Fruit fly (Drosophila melanogaster): ENCODE results near the gene CG7715.
A peak's percentile ranks its signal among the peaks of the same experiment; 100 is the strongest.

The CG7715 gene

DNA sequence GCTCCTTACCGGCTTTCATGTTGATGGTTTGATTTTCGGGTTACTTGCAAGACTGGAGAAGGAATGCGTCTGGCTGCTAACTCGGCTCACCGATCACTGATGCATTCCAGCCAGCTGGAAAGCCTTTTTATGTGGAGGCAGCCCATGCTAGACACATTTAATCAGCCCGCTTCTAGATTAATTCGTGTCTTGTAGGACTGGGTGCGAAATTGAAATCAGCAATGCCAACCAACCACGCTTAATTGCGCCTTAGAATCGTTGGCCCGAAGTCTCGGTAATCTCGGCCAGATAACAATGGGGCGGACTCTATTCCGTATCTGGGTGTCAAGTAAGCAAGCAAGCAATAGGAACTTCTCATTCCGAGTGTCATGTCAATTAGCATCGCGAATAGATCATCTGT, 1.9 kb downstream of the CG7715 start, which contains the start of gene CG7714 (continued):
- no peak for TF ChIP-seq CG6276 (GFP tag; optimal IDR thresholded peaks at IDR 0.05)
- TF ChIP-seq CG11762 (GFP tag; optimal IDR thresholded peaks at IDR 0.05; ENCODE audit: insufficient read depth): no peak

DNA sequence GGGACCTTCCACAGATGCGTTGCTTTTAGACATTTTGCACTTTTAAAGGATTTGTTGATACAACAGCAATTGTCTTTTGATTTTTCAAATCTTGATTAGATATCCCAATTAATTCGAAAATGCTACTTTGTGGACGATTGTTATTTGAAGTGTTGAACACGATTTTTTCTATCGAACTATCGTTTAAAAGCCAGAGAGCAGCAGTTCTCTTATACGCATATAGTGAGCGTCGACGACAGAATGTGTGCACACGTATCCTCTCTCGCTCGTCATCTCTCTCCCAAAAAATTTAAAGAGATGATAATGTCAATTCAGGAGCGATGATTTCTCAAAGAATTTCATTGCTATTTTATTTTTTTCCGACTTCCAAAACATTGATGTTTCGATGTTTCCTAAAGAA, 5.8 kb downstream of the CG7715 start, which contains the start of gene CG34283:
Gene CG34283 (minus strand): TSS at position 101 of the 400 bp plus-strand sequence.
- no peak for TF ChIP-seq pdm3 (GFP tag; optimal IDR thresholded peaks at IDR 0.05)
- TF ChIP-seq ss (GFP tag; optimal IDR thresholded peaks at IDR 0.05): no peak
- TF ChIP-seq achi (GFP tag; optimal IDR thresholded peaks at IDR 0.05): no peak
- TF ChIP-seq Eip75B (GFP tag; optimal IDR thresholded peaks at IDR 0.05): no peak
- no peak for TF ChIP-seq esn (GFP tag; optimal IDR thresholded peaks at IDR 0.05)
- no peak for TF ChIP-seq CG6792 (GFP tag; optimal IDR thresholded peaks at IDR 0.05)
- no peak for TF ChIP-seq CG11902 (GFP tag; optimal IDR thresholded peaks at IDR 0.05)
- no peak for TF ChIP-seq Met (GFP tag; optimal IDR thresholded peaks at IDR 0.05)
- no peak for TF ChIP-seq Hr4 (GFP tag; optimal IDR thresholded peaks at IDR 0.05)
- no peak for TF ChIP-seq CG6854 (GFP tag; optimal IDR thresholded peaks at IDR 0.05)
- TF ChIP-seq vri (GFP tag; optimal IDR thresholded peaks at IDR 0.05): no peak
- TF ChIP-seq CG32006 (GFP tag; optimal IDR thresholded peaks at IDR 0.05): no peak
- TF ChIP-seq fd59A (GFP tag; optimal IDR thresholded peaks at IDR 0.05): no peak
- TF ChIP-seq Smox (GFP tag; optimal IDR thresholded peaks at IDR 0.05): no peak
- no peak for TF ChIP-seq CG34406 (GFP tag; optimal IDR thresholded peaks at IDR 0.05)
- no peak for TF ChIP-seq Ets96B (tag; optimal IDR thresholded peaks at IDR 0.05)
- TF ChIP-seq dsx (GFP tag; optimal IDR thresholded peaks at IDR 0.05; ENCODE audit: poor library complexity, severe bottlenecking): no peak
- no peak for TF ChIP-seq lz (GFP tag; optimal IDR thresholded peaks at IDR 0.05)

DNA sequence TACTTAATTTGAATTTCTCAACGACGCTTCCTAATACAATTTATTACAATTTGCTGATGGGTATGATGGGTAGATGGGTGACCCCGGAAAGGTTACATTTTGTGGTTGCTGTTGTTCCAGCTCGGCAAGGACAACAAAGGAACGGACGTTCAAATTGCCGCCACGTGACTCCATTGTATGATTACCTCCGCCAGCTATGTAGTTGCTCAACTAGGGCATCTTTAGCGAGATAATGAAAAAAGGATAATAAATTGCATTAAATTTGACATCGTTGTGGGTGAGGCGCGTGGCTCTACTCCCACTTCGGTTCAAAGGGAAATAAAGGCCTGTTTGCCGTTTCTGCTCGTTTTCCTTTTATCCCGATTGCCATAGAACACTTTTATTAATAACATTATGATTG, 6.9 kb downstream of the CG7715 start:
- TF ChIP-seq acj6 (GFP tag; optimal IDR thresholded peaks at IDR 0.05) (no peak), Lpt (GFP tag; optimal IDR thresholded peaks at IDR 0.05) (no peak), net (GFP tag; optimal IDR thresholded peaks at IDR 0.05) (no peak), cyc (GFP tag; optimal IDR thresholded peaks at IDR 0.05) (no peak), spab (GFP tag; optimal IDR thresholded peaks at IDR 0.05) (no peak), dac (GFP tag; optimal IDR thresholded peaks at IDR 0.05) (no peak), CG11294 (GFP tag; IDR thresholded peaks at IDR 0.05) (no peak), CG6792 (GFP tag; optimal IDR thresholded peaks at IDR 0.05) (no peak), CG4318 (GFP tag; optimal IDR thresholded peaks at IDR 0.05) (no peak)

DNA sequence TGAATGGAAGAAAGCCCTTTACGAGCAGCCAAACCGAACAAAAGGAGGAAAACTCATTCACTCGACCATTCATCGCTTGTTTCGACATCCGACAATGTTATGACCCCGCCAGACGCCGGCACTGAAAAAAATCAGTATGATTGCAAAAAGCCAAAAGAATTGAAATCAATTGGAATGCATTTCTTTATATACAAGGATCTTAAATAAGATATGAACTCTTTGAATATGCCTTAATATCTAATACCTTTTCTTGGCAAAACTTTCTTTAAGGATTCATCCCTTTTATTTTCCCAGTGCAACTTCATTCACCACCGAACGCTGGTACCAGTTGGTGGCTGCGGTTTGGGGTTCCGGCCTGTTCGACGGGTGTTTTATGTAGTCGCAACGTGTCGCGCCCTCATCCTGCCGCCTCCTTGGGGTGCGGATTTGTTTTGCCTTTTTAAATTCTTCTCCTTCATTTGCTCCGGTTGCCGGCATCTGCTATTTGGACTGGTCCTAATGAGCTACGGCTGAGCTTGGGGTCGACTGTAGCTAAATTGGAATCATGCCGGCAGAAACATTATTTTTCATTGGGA, 8.4 kb downstream of the CG7715 start:
- peak; percentile 59 for TF ChIP-seq achi (GFP tag; optimal IDR thresholded peaks at IDR 0.05)
- TF ChIP-seq esn (GFP tag; optimal IDR thresholded peaks at IDR 0.05): no peak
- peak; percentile 68 for TF ChIP-seq CG6792 (GFP tag; optimal IDR thresholded peaks at IDR 0.05)
- peak; percentile 88 for TF ChIP-seq svp (GFP tag)
- peak; percentile 13 for TF ChIP-seq CG6276 (GFP tag; optimal IDR thresholded peaks at IDR 0.05)
- TF ChIP-seq CG3919 (GFP tag; optimal IDR thresholded peaks at IDR 0.05): peak; percentile 71
- TF ChIP-seq acj6 (GFP tag; optimal IDR thresholded peaks at IDR 0.05): peak; percentile 56
- TF ChIP-seq CG3032 (tag; optimal IDR thresholded peaks at IDR 0.05): peak; percentile 74
- no peak for TF ChIP-seq eg (GFP tag; IDR thresholded peaks at IDR 0.05)
- TF ChIP-seq CG34406 (GFP tag; optimal IDR thresholded peaks at IDR 0.05): peak; percentile 52
- peak; percentile 69 for TF ChIP-seq topi (GFP tag; optimal IDR thresholded peaks at IDR 0.05)
- peak; percentile 12 for TF ChIP-seq CG4318 (GFP tag; optimal IDR thresholded peaks at IDR 0.05)
- TF ChIP-seq cyc (GFP tag; optimal IDR thresholded peaks at IDR 0.05): peak; percentile 62
- TF ChIP-seq Hr39 (GFP tag; optimal IDR thresholded peaks at IDR 0.05): peak; percentile 58
- TF ChIP-seq CG10631 (GFP tag; optimal IDR thresholded peaks at IDR 0.05): peak; percentile 63
- peak; percentile 63 for TF ChIP-seq vri (GFP tag; optimal IDR thresholded peaks at IDR 0.05)
- TF ChIP-seq lz (GFP tag; optimal IDR thresholded peaks at IDR 0.05): peak; percentile 65
- TF ChIP-seq Sox102F (GFP tag; optimal IDR thresholded peaks at IDR 0.05): peak; percentile 68
- peak; percentile 13 for TF ChIP-seq CG16779 (tag; optimal IDR thresholded peaks at IDR 0.05)
- TF ChIP-seq CG10669 (GFP tag; optimal IDR thresholded peaks at IDR 0.05): peak; percentile 69
- TF ChIP-seq spab (GFP tag; optimal IDR thresholded peaks at IDR 0.05): peak; percentile 70
- peak; percentile 74 for TF ChIP-seq Ets96B (tag; optimal IDR thresholded peaks at IDR 0.05)
- peak; percentile 57 for TF ChIP-seq OdsH (GFP tag; optimal IDR thresholded peaks at IDR 0.05)
- TF ChIP-seq CG6163 (GFP tag; IDR thresholded peaks at IDR 0.05): peak; percentile 69; the same call in 1 of the 3 replicates
- no peak for TF ChIP-seq Eip93F (GFP tag; optimal IDR thresholded peaks at IDR 0.05)
- TF ChIP-seq CG15336 (GFP tag; IDR thresholded peaks at IDR 0.05): no peak
- no peak for TF ChIP-seq Lpt (GFP tag; optimal IDR thresholded peaks at IDR 0.05)
- peak; percentile 55 for TF ChIP-seq CG1621 (tag; optimal IDR thresholded peaks at IDR 0.05)
- peak; percentile 19 for TF ChIP-seq CG7368 (GFP tag; optimal IDR thresholded peaks at IDR 0.05)

Measured in whole organism, prepupa.